Worm (Caenorhabditis elegans): ENCODE data around the gene scc-1.

- no peak for TF ChIP-seq med-1 (GFP tag; optimal IDR thresholded peaks at IDR 0.05; ENCODE audit: insufficient read depth)
- TF ChIP-seq ref-1 (GFP tag; conservative IDR thresholded peaks at IDR 0.05) = no peak
- no peak for TF ChIP-seq ztf-23 (GFP tag; IDR thresholded peaks at IDR 0.05)
- no peak for TF ChIP-seq ztf-29 (GFP tag; IDR thresholded peaks at IDR 0.05)
- no peak for TF ChIP-seq T22C8.4 (GFP tag; IDR thresholded peaks at IDR 0.05)
- TF ChIP-seq cog-1 (tag; optimal IDR thresholded peaks at IDR 0.05) = no peak
- no peak for TF ChIP-seq flt-1 (GFP tag; IDR thresholded peaks at IDR 0.05)
- no peak for TF ChIP-seq tab-1 (GFP tag; IDR thresholded peaks at IDR 0.05)
Measured at ce11 chrII:4658245-4658644, 40.3 kb upstream of the scc-1 start.

Measured in whole organism, midembryonic.